Worm (Caenorhabditis elegans) whole organism, L3 larva: ENCODE measurements around the gene exc-6.

Experiments used
- ama-1 ChIP-seq: fragments of 150-350 bp; optimal IDR thresholded peaks from 2 replicates; lab custom pipeline; 2018
- lin-39 ChIP-seq: fragments of 150-350 bp; optimal IDR thresholded peaks from 2 replicates; lab custom pipeline; 2018; ENCODE audit warnings: missing biosample characterization, missing genetic modification reagents, missing genetic modification characterization
- mdl-1 ChIP-seq: fragments of 150-350 bp; optimal IDR thresholded peaks from 2 replicates; lab custom pipeline; 2014; ENCODE audit warnings: missing biosample characterization, missing genetic modification characterization
- nhr-76 ChIP-seq: fragments of 150-350 bp; sonication (generic microtip); optimal IDR thresholded peaks from 5 replicates; lab custom pipeline; 2014; ENCODE audit warnings: missing biosample characterization, missing genetic modification characterization
- sea-2 ChIP-seq: fragments of 150-350 bp; sonication (generic microtip); optimal IDR thresholded peaks from 4 replicates; lab custom pipeline; 2014; ENCODE audit warnings: missing biosample characterization, missing genetic modification reagents, missing genetic modification characterization
- skn-1 ChIP-seq: fragments of 150-350 bp; optimal IDR thresholded peaks from 2 replicates; lab custom pipeline; 2014; ENCODE audit warnings: missing biosample characterization, missing genetic modification characterization
- unc-62 ChIP-seq: fragments of 150-350 bp; sonication (generic microtip); optimal IDR thresholded peaks from 4 replicates; lab custom pipeline; 2014; ENCODE audit warnings: missing biosample characterization, missing genetic modification reagents, missing genetic modification characterization
- ztf-11 ChIP-seq: fragments of 150-350 bp; optimal IDR thresholded peaks from 2 replicates; lab custom pipeline; 2014; ENCODE audit warnings: missing biosample characterization, missing genetic modification characterization

ce11 chrIII:1059961-1060360 is 43.0 kb upstream of the exc-6 start, which contains the start of gene BE0003N10.6:
- TF ChIP-seq lin-39 (tag; lab: Kevin White, UChicago): no peak
- no peak for TF ChIP-seq nhr-76
- no peak for TF ChIP-seq ama-1 (lab: Kevin White, UChicago)
- no peak for TF ChIP-seq skn-1
- no peak for TF ChIP-seq ztf-11
- no peak for TF ChIP-seq mdl-1 (tag; lab: Kevin White, UChicago)
- TF ChIP-seq unc-62: no peak
- no peak for TF ChIP-seq sea-2 (GFP tag; lab: Kevin White, UChicago)
